Fruit fly (Drosophila melanogaster) whole organism: ENCODE results near the gene Obp22a.

Source experiments
- CG8478 ChIP-seq: fragments of >200 bp; optimal IDR thresholded peaks from 2 replicates; lab custom pipeline; 2018; ENCODE audit warnings: inconsistent platforms
- EcR ChIP-seq, 2 experiments: fragments of >200 bp; optimal IDR thresholded peaks; 2 replicates each; lab custom pipeline; 2017; ENCODE audit warnings: missing biosample characterization in 2 of 2, missing genetic modification characterization in 2 of 2, missing genetic modification reagents in 2 of 2
- pan ChIP-seq: fragments of >200 bp; optimal IDR thresholded peaks from 2 replicates; lab custom pipeline; 2017
- psq ChIP-seq: fragments of >200 bp; optimal IDR thresholded peaks from 2 replicates; lab custom pipeline; 2017

DNA sequence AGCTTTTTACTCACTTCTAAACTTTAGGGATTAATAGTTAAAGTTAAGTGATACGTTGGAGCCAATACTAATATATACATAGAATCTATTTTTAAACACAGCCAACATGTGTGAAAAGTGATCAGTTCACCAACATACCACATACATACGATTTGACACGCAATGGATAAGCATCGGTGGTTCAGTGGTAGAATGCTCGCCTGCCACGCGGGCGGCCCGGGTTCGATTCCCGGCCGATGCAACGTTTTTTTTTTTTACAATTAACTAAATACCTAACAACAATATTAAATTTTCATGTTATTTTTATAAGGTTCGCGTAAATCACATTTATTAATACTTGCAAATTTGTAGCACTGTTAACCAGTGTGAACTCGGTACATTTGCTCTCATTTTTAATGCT is 39.6 kb upstream of the Obp22a start:
- TF ChIP-seq pan (lab: Kevin White, UChicago) (no peak), CG8478 (lab: Kevin White, UChicago) (no peak), psq (lab: Kevin White, UChicago) (no peak), EcR (GFP tag; optimal IDR thresholded peaks at IDR 0.05; lab: Kevin White, UChicago) (no peak)
